Worm (Caenorhabditis elegans) whole organism, L2 larva: ENCODE measurements around the gene F09E5.8.

ENCODE experiments used
- C34F6.9 ChIP-seq: fragments of 150-350 bp; optimal IDR thresholded peaks from 2 replicates; lab custom pipeline; 2014; ENCODE audit warnings: missing biosample characterization, missing genetic modification characterization
- F13H6.1 ChIP-seq: sonication (generic microtip); optimal IDR thresholded peaks from 2 replicates; lab custom pipeline; 2016; ENCODE audit warnings: missing genetic modification characterization, missing compliant biosample characterization
- R02D3.7 ChIP-seq: fragments of 150-350 bp; optimal IDR thresholded peaks from 2 replicates; lab custom pipeline; 2014; ENCODE audit warnings: missing biosample characterization, missing genetic modification characterization
- ZK546.5 ChIP-seq: sonication (generic microtip); optimal IDR thresholded peaks from 2 replicates; lab custom pipeline; 2017; ENCODE audit warnings: missing biosample characterization, missing genetic modification characterization
- alr-1 ChIP-seq: fragments of 150-350 bp; optimal IDR thresholded peaks from 2 replicates; lab custom pipeline; 2014; ENCODE audit warnings: missing biosample characterization, missing genetic modification characterization
- aly-2 ChIP-seq: fragments of 150-350 bp; optimal IDR thresholded peaks from 2 replicates; lab custom pipeline; 2014; ENCODE audit warnings: missing biosample characterization, missing genetic modification characterization
- ama-1 ChIP-seq: fragments of 150-350 bp; optimal IDR thresholded peaks from 2 replicates; lab custom pipeline; 2018; ENCODE audit warnings: inconsistent platforms
- ceh-16 ChIP-seq: fragments of 150-350 bp; optimal IDR thresholded peaks from 2 replicates; lab custom pipeline; 2014; ENCODE audit warnings: missing biosample characterization, missing genetic modification characterization
- ceh-82 ChIP-seq: fragments of 150-350 bp; optimal IDR thresholded peaks from 2 replicates; lab custom pipeline; 2014; ENCODE audit warnings: missing biosample characterization, missing genetic modification characterization
- crh-2 ChIP-seq: sonication (generic microtip); optimal IDR thresholded peaks from 2 replicates; lab custom pipeline; 2017; ENCODE audit warnings: missing biosample characterization, missing genetic modification characterization
- dmd-4 ChIP-seq: sonication (generic microtip); optimal IDR thresholded peaks from 2 replicates; lab custom pipeline; 2017; ENCODE audit warnings: missing biosample characterization, missing genetic modification characterization
- egl-27 ChIP-seq: sonication (generic microtip); optimal IDR thresholded peaks from 3 replicates; lab custom pipeline; 2017; ENCODE audit warnings: missing biosample characterization, missing genetic modification reagents, missing genetic modification characterization
- elt-1 ChIP-seq: fragments of 150-350 bp; optimal IDR thresholded peaks from 2 replicates; lab custom pipeline; 2014; ENCODE audit warnings: missing biosample characterization, missing genetic modification characterization
- fos-1 ChIP-seq: fragments of 150-350 bp; optimal IDR thresholded peaks from 2 replicates; lab custom pipeline; 2014; ENCODE audit warnings: missing biosample characterization, missing genetic modification characterization
- gmeb-1 ChIP-seq: fragments of 150-350 bp; optimal IDR thresholded peaks from 2 replicates; lab custom pipeline; 2014; ENCODE audit warnings: missing biosample characterization, missing genetic modification characterization
- lin-11 ChIP-seq: fragments of 150-350 bp; sonication (generic microtip); optimal IDR thresholded peaks from 2 replicates; lab custom pipeline; 2014; ENCODE audit warnings: missing biosample characterization, missing genetic modification characterization, inconsistent platforms, mixed read lengths
- lin-13 ChIP-seq: fragments of 150-350 bp; optimal IDR thresholded peaks from 2 replicates; lab custom pipeline; 2014; ENCODE audit warnings: missing biosample characterization, missing genetic modification reagents, missing genetic modification characterization
- lin-39 ChIP-seq: fragments of 150-350 bp; optimal IDR thresholded peaks from 2 replicates; lab custom pipeline; 2014; ENCODE audit warnings: missing biosample characterization, missing genetic modification reagents, missing genetic modification characterization
- lsy-2 ChIP-seq, 2 experiments: fragments of 150-350 bp in 1 of 2; sonication (generic microtip) in 1 of 2; optimal IDR thresholded peaks; 2 replicates each; lab custom pipeline; 2014 to 2017; ENCODE audit warnings: missing biosample characterization in 2 of 2, missing genetic modification characterization in 2 of 2
- mab-5 ChIP-seq: fragments of 150-350 bp; optimal IDR thresholded peaks from 2 replicates; lab custom pipeline; 2014; ENCODE audit warnings: missing biosample characterization, missing genetic modification characterization
- mbf-1 ChIP-seq: sonication (generic microtip); optimal IDR thresholded peaks from 2 replicates; lab custom pipeline; 2017; ENCODE audit warnings: missing biosample characterization, missing genetic modification characterization
- nhr-10 ChIP-seq: sonication (generic microtip); optimal IDR thresholded peaks from 2 replicates; lab custom pipeline; 2017; ENCODE audit warnings: missing biosample characterization, missing genetic modification characterization
- nhr-11 ChIP-seq: fragments of 150-350 bp; optimal IDR thresholded peaks from 2 replicates; lab custom pipeline; 2014; ENCODE audit warnings: missing biosample characterization, missing genetic modification characterization
- nhr-12 ChIP-seq: fragments of 150-350 bp; optimal IDR thresholded peaks from 2 replicates; lab custom pipeline; 2014; ENCODE audit warnings: missing biosample characterization, missing genetic modification characterization
- nhr-129 ChIP-seq: fragments of 150-350 bp; optimal IDR thresholded peaks from 2 replicates; lab custom pipeline; 2014; ENCODE audit warnings: missing biosample characterization, missing genetic modification characterization
- nhr-21 ChIP-seq: fragments of 150-350 bp; optimal IDR thresholded peaks from 2 replicates; lab custom pipeline; 2014; ENCODE audit warnings: missing biosample characterization, missing genetic modification characterization
- nhr-23 ChIP-seq: fragments of 150-350 bp; optimal IDR thresholded peaks from 2 replicates; lab custom pipeline; 2014; ENCODE audit warnings: missing biosample characterization, missing genetic modification reagents, missing genetic modification characterization
- nhr-237 ChIP-seq: fragments of 150-350 bp; optimal IDR thresholded peaks from 2 replicates; lab custom pipeline; 2014; ENCODE audit warnings: missing biosample characterization, missing genetic modification characterization
- nhr-25 ChIP-seq: fragments of 150-350 bp; sonication (generic microtip); optimal IDR thresholded peaks from 3 replicates; lab custom pipeline; 2014; ENCODE audit warnings: missing biosample characterization, missing genetic modification characterization
- nhr-6 ChIP-seq: fragments of 150-350 bp; optimal IDR thresholded peaks from 2 replicates; lab custom pipeline; 2014; ENCODE audit warnings: missing biosample characterization, missing genetic modification characterization
- nhr-77 ChIP-seq: fragments of 150-350 bp; optimal IDR thresholded peaks from 2 replicates; lab custom pipeline; 2014; ENCODE audit warnings: missing biosample characterization, missing genetic modification characterization
- peb-1 ChIP-seq: fragments of 150-350 bp; optimal IDR thresholded peaks from 2 replicates; lab custom pipeline; 2014; ENCODE audit warnings: missing biosample characterization, missing genetic modification characterization
- sem-4 ChIP-seq: fragments of 150-350 bp; optimal IDR thresholded peaks from 2 replicates; lab custom pipeline; 2014; ENCODE audit warnings: missing biosample characterization, missing genetic modification reagents, missing genetic modification characterization
- skn-1 ChIP-seq: sonication (generic microtip); optimal IDR thresholded peaks from 2 replicates; lab custom pipeline; 2017; ENCODE audit warnings: missing biosample characterization, missing genetic modification characterization
- sma-3 ChIP-seq: sonication (generic microtip); optimal IDR thresholded peaks from 2 replicates; lab custom pipeline; 2016; ENCODE audit warnings: missing genetic modification reagents, missing genetic modification characterization, missing compliant biosample characterization
- sma-9 ChIP-seq, 2 experiments: fragments of 150-350 bp in 1 of 2; sonication (generic microtip) in 1 of 2; optimal IDR thresholded peaks; 2 replicates each; lab custom pipeline; 2014 to 2016; ENCODE audit warnings: missing genetic modification characterization in 2 of 2, mild to moderate bottlenecking in 1 of 2, missing biosample characterization in 1 of 2, missing compliant biosample characterization in 1 of 2, missing genetic modification reagents in 1 of 2, moderate library complexity in 1 of 2
- snpc-4 ChIP-seq: fragments of 150-350 bp; optimal IDR thresholded peaks from 2 replicates; lab custom pipeline; 2014; ENCODE audit warnings: missing biosample characterization, missing genetic modification characterization
- unc-55 ChIP-seq: fragments of 150-350 bp; sonication (generic microtip); optimal IDR thresholded peaks from 3 replicates; lab custom pipeline; 2014; ENCODE audit warnings: missing biosample characterization, missing genetic modification reagents, missing genetic modification characterization
- unc-62 ChIP-seq: fragments of 150-350 bp; optimal IDR thresholded peaks from 2 replicates; lab custom pipeline; 2014; ENCODE audit warnings: missing biosample characterization, missing genetic modification reagents, missing genetic modification characterization
- zag-1 ChIP-seq: fragments of 150-350 bp; optimal IDR thresholded peaks from 2 replicates; lab custom pipeline; 2014; ENCODE audit warnings: missing biosample characterization, missing genetic modification characterization
- ztf-1 ChIP-seq: fragments of 200-800 bp; sonication (Bioruptor generic); conservative IDR thresholded peaks from 2 replicates; pipeline ENCODE4 v1.3.6; 2022; ENCODE audit warnings: missing genetic modification characterization, missing compliant biosample characterization
- ztf-11 ChIP-seq: sonication (generic microtip); optimal IDR thresholded peaks from 2 replicates; lab custom pipeline; 2017; ENCODE audit warnings: missing biosample characterization, missing genetic modification characterization
- ztf-4 ChIP-seq: fragments of 150-350 bp; optimal IDR thresholded peaks from 2 replicates; lab custom pipeline; 2014; ENCODE audit warnings: missing biosample characterization, missing genetic modification characterization

The F09E5.8 gene

ce11 chrII:5384282-5384681, 33.8 kb downstream of the F09E5.8 start:
- TF ChIP-seq crh-2 (tag; lab: Kevin White, UChicago) = no peak
- no peak for TF ChIP-seq lin-11
- no peak for TF ChIP-seq ceh-82 (tag; lab: Kevin White, UChicago)
- no peak for TF ChIP-seq sma-9 (GFP tag; optimal IDR thresholded peaks at IDR 0.05; lab: Kevin White, UChicago)
- TF ChIP-seq sma-9 (tag; optimal IDR thresholded peaks at IDR 0.05; lab: Kevin White, UChicago) = no peak
- no peak for TF ChIP-seq nhr-6
- no peak for TF ChIP-seq ztf-4 (tag; lab: Kevin White, UChicago)
- TF ChIP-seq ceh-16 (tag; lab: Kevin White, UChicago) = no peak
- no peak for TF ChIP-seq nhr-11 (tag; lab: Kevin White, UChicago)
- TF ChIP-seq elt-1 = no peak
- no peak for TF ChIP-seq sma-3 (GFP tag; lab: Kevin White, UChicago)
- no peak for TF ChIP-seq egl-27
- no peak for TF ChIP-seq fos-1 (tag; lab: Kevin White, UChicago)
- TF ChIP-seq nhr-237 = no peak
- no peak for TF ChIP-seq ztf-1 (GFP tag; lab: Robert Waterston, UW)
- TF ChIP-seq nhr-23 (tag; lab: Kevin White, UChicago) = no peak
- no peak for TF ChIP-seq F13H6.1 (tag; lab: Kevin White, UChicago)
- TF ChIP-seq ZK546.5 = no peak
- TF ChIP-seq nhr-12 (tag; lab: Kevin White, UChicago) = no peak
- TF ChIP-seq lsy-2 (tag; optimal IDR thresholded peaks at IDR 0.05; lab: Kevin White, UChicago) = no peak
- no peak for TF ChIP-seq C34F6.9 (tag; lab: Kevin White, UChicago)

- TF ChIP-seq lsy-2 (tag; optimal IDR thresholded peaks at IDR 0.05; lab: Kevin White, UChicago) (no peak), snpc-4 (no peak), nhr-237 (no peak), fos-1 (tag; lab: Kevin White, UChicago) (no peak), skn-1 (no peak), peb-1 (no peak), dmd-4 (tag; lab: Kevin White, UChicago) (no peak)
These were observed 36.7 kb downstream of the F09E5.8 start, which contains the start of gene ccpp-6 for ce11 chrII:5387217-5387616. TSS of gene ccpp-6 (minus strand) at chrII:5387317.

- TF ChIP-seq ceh-82 (tag; lab: Kevin White, UChicago) (no peak), alr-1 (tag; lab: Kevin White, UChicago) (no peak), nhr-11 (tag; lab: Kevin White, UChicago) (no peak), ZK546.5 (no peak), nhr-23 (tag; lab: Kevin White, UChicago) (no peak), mbf-1 (tag; lab: Kevin White, UChicago) (no peak), ceh-16 (tag; lab: Kevin White, UChicago) (no peak), unc-55 (no peak), R02D3.7 (tag; lab: Kevin White, UChicago) (no peak), ama-1 (lab: Kevin White, UChicago) (no peak), ztf-11 (tag; lab: Kevin White, UChicago) (no peak), unc-62 (GFP tag; lab: Kevin White, UChicago) (no peak), crh-2 (tag; lab: Kevin White, UChicago) (no peak), snpc-4 (no peak), gmeb-1 (tag; lab: Kevin White, UChicago) (no peak), nhr-129 (tag; lab: Kevin White, UChicago) (no peak), zag-1 (tag; lab: Kevin White, UChicago) (no peak), lin-39 (no peak), nhr-21 (tag; lab: Kevin White, UChicago) (no peak)
These were observed 38.4 kb downstream of the F09E5.8 start, which contains the start of gene rsp-4 for ce11 chrII:5388786-5389421. TSS of gene rsp-4 (minus strand) at chrII:5388836.

ce11 chrII:5389831-5390323, 39.4 kb downstream of the F09E5.8 start, which contains the start of gene ndx-6:
TSS of gene ndx-6 (minus strand) at chrII:5389881.
- peak; percentile 92 for TF ChIP-seq nhr-129 (tag; lab: Kevin White, UChicago)
- TF ChIP-seq ceh-16 (tag; lab: Kevin White, UChicago) = peak; percentile 68
- TF ChIP-seq sma-9 (GFP tag; optimal IDR thresholded peaks at IDR 0.05; lab: Kevin White, UChicago) = peak; percentile 87
- no peak for TF ChIP-seq sma-9 (tag; optimal IDR thresholded peaks at IDR 0.05; lab: Kevin White, UChicago)
- peak; percentile 37 for TF ChIP-seq skn-1
- TF ChIP-seq ztf-4 (tag; lab: Kevin White, UChicago) = peak; percentile 73
- peak; percentile 74 for TF ChIP-seq nhr-77 (tag; lab: Kevin White, UChicago)
- no peak for TF ChIP-seq ZK546.5
- TF ChIP-seq mab-5 (tag; lab: Kevin White, UChicago) = peak; percentile 84
- peak; percentile 70 for TF ChIP-seq nhr-21 (tag; lab: Kevin White, UChicago)
- TF ChIP-seq F13H6.1 (tag; lab: Kevin White, UChicago) = peak; percentile 81
- peak; percentile 85 for TF ChIP-seq nhr-25
- TF ChIP-seq elt-1 = no peak
- no peak for TF ChIP-seq ztf-1 (GFP tag; lab: Robert Waterston, UW)
- TF ChIP-seq zag-1 (tag; lab: Kevin White, UChicago) = peak; percentile 35
- TF ChIP-seq fos-1 (tag; lab: Kevin White, UChicago) = peak; percentile 85
- TF ChIP-seq lsy-2 (tag; optimal IDR thresholded peaks at IDR 0.05; lab: Kevin White, UChicago) = peak; percentile 79 to 93
- TF ChIP-seq nhr-11 (tag; lab: Kevin White, UChicago) = no peak
- TF ChIP-seq gmeb-1 (tag; lab: Kevin White, UChicago) = peak; percentile 98
- no peak for TF ChIP-seq nhr-23 (tag; lab: Kevin White, UChicago)
- TF ChIP-seq mbf-1 (tag; lab: Kevin White, UChicago) = no peak
- peak; percentile 36 for TF ChIP-seq egl-27
- TF ChIP-seq C34F6.9 (tag; lab: Kevin White, UChicago) = peak; percentile 88
- peak; percentile 90 for TF ChIP-seq crh-2 (tag; lab: Kevin White, UChicago)
- peak; percentile 83 for TF ChIP-seq lin-13 (GFP tag; lab: Kevin White, UChicago)
- no peak for TF ChIP-seq aly-2 (tag; lab: Kevin White, UChicago)
- TF ChIP-seq sem-4 (tag; lab: Kevin White, UChicago) = peak; percentile 60
- TF ChIP-seq unc-55 = peak; percentile 95
- no peak for TF ChIP-seq nhr-10 (tag; lab: Kevin White, UChicago)
- TF ChIP-seq ama-1 (lab: Kevin White, UChicago) = peak; percentile 62
